Worm (Caenorhabditis elegans): ENCODE measurements around the gene har-1.

The har-1 gene

ce11 chrIII:4150919-4151318, 935 bp upstream of the har-1 start (continued):
- no peak for TF ChIP-seq nhr-76 (tag; optimal IDR thresholded peaks at IDR 0.05)
- TF ChIP-seq C34B4.2 (tag; optimal IDR thresholded peaks at IDR 0.05): no peak
- peak in 3 of 6 experiments; percentile 4 to 70 (median 39) for TF ChIP-seq elt-3 (tag; optimal IDR thresholded peaks at IDR 0.05)
- TF ChIP-seq vab-15 (tag; optimal IDR thresholded peaks at IDR 0.05): no peak
- TF ChIP-seq sox-4 (tag; optimal IDR thresholded peaks at IDR 0.05): peak; percentile 29
- TF ChIP-seq sptf-1 (tag; optimal IDR thresholded peaks at IDR 0.05): no peak
- TF ChIP-seq lin-13 (GFP tag; optimal IDR thresholded peaks at IDR 0.05): peak; percentile 34
- peak; percentile 66 for TF ChIP-seq irx-1 (tag; optimal IDR thresholded peaks at IDR 0.05)
- TF ChIP-seq nhr-28 (tag; optimal IDR thresholded peaks at IDR 0.05): no peak
- peak; percentile 50 for TF ChIP-seq pax-3 (tag; optimal IDR thresholded peaks at IDR 0.05)
- no peak for TF ChIP-seq unc-62 (GFP tag; optimal IDR thresholded peaks at IDR 0.05)
- peak; percentile 89 for TF ChIP-seq unc-130 (tag; optimal IDR thresholded peaks at IDR 0.05)
- no peak for TF ChIP-seq hlh-17 (GFP tag; optimal IDR thresholded peaks at IDR 0.05; ENCODE audit: borderline replicate concordance)
- peak; percentile 82 for TF ChIP-seq xbp-1 (tag; optimal IDR thresholded peaks at IDR 0.05)
- no peak for TF ChIP-seq nhr-11 (tag; optimal IDR thresholded peaks at IDR 0.05)
- peak; percentile 35; the same call in 1 of the 2 replicates for TF ChIP-seq grh-1 (GFP tag; IDR thresholded peaks at IDR 0.05)
- TF ChIP-seq lin-14 (GFP tag; optimal IDR thresholded peaks at IDR 0.05): peak; percentile 78
- no peak for TF ChIP-seq hlh-4 (tag; optimal IDR thresholded peaks at IDR 0.05)
- TF ChIP-seq nhr-47 (tag; optimal IDR thresholded peaks at IDR 0.05): peak; percentile 78
- peak; percentile 85 for TF ChIP-seq nhr-71 (tag; optimal IDR thresholded peaks at IDR 0.05)
- no peak for TF ChIP-seq nhr-84 (tag; optimal IDR thresholded peaks at IDR 0.05)
- TF ChIP-seq ceh-8 (GFP tag; optimal IDR thresholded peaks at IDR 0.05): no peak
- TF ChIP-seq Y116A8C.19 (tag; optimal IDR thresholded peaks at IDR 0.05; ENCODE audit: borderline replicate concordance): no peak
- peak; percentile 45 for TF ChIP-seq fos-1 (tag; optimal IDR thresholded peaks at IDR 0.05)
- no peak for TF ChIP-seq aha-1 (tag; optimal IDR thresholded peaks at IDR 0.05)
- TF ChIP-seq nhr-85 (tag): peak; percentile 51
- TF ChIP-seq alr-1 (tag; optimal IDR thresholded peaks at IDR 0.05; ENCODE audit: borderline replicate concordance): no peak
- TF ChIP-seq ces-1 (GFP tag; optimal IDR thresholded peaks at IDR 0.05): no peak
- TF ChIP-seq isw-1 (GFP tag; IDR thresholded peaks at IDR 0.05): peak; percentile 74
- peak; percentile 15 for TF ChIP-seq nhr-77 (tag; optimal IDR thresholded peaks at IDR 0.05)
- no peak for TF ChIP-seq mab-9 (GFP tag; IDR thresholded peaks at IDR 0.05)
- TF ChIP-seq efl-1 (optimal IDR thresholded peaks at IDR 0.05): peak; percentile 96 to 98
- TF ChIP-seq efl-1 (GFP tag; optimal IDR thresholded peaks at IDR 0.05 in 1 of 2): peak; percentile 99 to 100
- no peak for TF ChIP-seq aly-2 (tag; optimal IDR thresholded peaks at IDR 0.05)
- TF ChIP-seq ceh-82 (tag; optimal IDR thresholded peaks at IDR 0.05): peak; percentile 33 to 79 (median 37)
- TF ChIP-seq fkh-10 (GFP tag; optimal IDR thresholded peaks at IDR 0.05): peak; percentile 22
- peak; percentile 4 for TF ChIP-seq ztf-4 (tag; optimal IDR thresholded peaks at IDR 0.05)
- peak in 1 of 2 experiments; percentile 67 for TF ChIP-seq mdl-1 (tag; optimal IDR thresholded peaks at IDR 0.05)
- TF ChIP-seq snpc-4 (tag; optimal IDR thresholded peaks at IDR 0.05): peak; percentile 29
- TF ChIP-seq tbx-2 (tag; optimal IDR thresholded peaks at IDR 0.05): peak; percentile 69
- TF ChIP-seq elt-2 (tag; optimal IDR thresholded peaks at IDR 0.05): peak; percentile 28
- TF ChIP-seq fkh-4 (tag; optimal IDR thresholded peaks at IDR 0.05; ENCODE audit: borderline replicate concordance): no peak
- TF ChIP-seq ztf-11 (tag; optimal IDR thresholded peaks at IDR 0.05): no peak
- TF ChIP-seq lin-39 (tag; optimal IDR thresholded peaks at IDR 0.05): peak; percentile 27
- no peak for TF ChIP-seq unc-98 (GFP tag; IDR thresholded peaks at IDR 0.05)
- TF ChIP-seq ceh-63 (GFP tag; optimal IDR thresholded peaks at IDR 0.05): no peak
- TF ChIP-seq snu-23 (GFP tag; optimal IDR thresholded peaks at IDR 0.05): peak; percentile 91
- TF ChIP-seq lin-35 (GFP tag; optimal IDR thresholded peaks at IDR 0.05): peak; percentile 99
- peak; percentile 81 for TF ChIP-seq nhr-19 (GFP tag; conservative IDR thresholded peaks at IDR 0.05)
- no peak for TF ChIP-seq egl-13 (tag; optimal IDR thresholded peaks at IDR 0.05)
- TF ChIP-seq dsc-1 (tag; optimal IDR thresholded peaks at IDR 0.05): peak; percentile 58
- TF ChIP-seq egl-27 (tag; optimal IDR thresholded peaks at IDR 0.05): no peak
- peak; percentile 17 for TF ChIP-seq jun-1 (tag; optimal IDR thresholded peaks at IDR 0.05)
